Fruit fly (Drosophila melanogaster) whole organism, adult: Measurements from ENCODE around the gene Mnn1.

Experiments used
- CG12768 ChIP-seq: fragments of 200-800 bp; sonication (Bioruptor generic); optimal IDR thresholded peaks from 2 replicates; lab custom pipeline; 2017; ENCODE audit warnings: missing biosample characterization, missing genetic modification characterization, mild to moderate bottlenecking, moderate library complexity, missing genetic modification reagents
- CG14711 ChIP-seq: fragments of 200-800 bp; sonication (Bioruptor generic); optimal IDR thresholded peaks from 2 replicates; lab custom pipeline; 2018; ENCODE audit warnings: missing biosample characterization, mild to moderate bottlenecking, missing genetic modification characterization, moderate library complexity
- CG7101 ChIP-seq: fragments of 200-800 bp; sonication (Bioruptor generic); optimal IDR thresholded peaks from 2 replicates; lab custom pipeline; 2018; ENCODE audit warnings: missing biosample characterization, mild to moderate bottlenecking, missing genetic modification characterization, moderate library complexity
- Mnt ChIP-seq: fragments of 200-800 bp; sonication (Bioruptor generic); optimal IDR thresholded peaks from 2 replicates; lab custom pipeline; 2016; ENCODE audit warnings: missing biosample characterization, mild to moderate bottlenecking, missing genetic modification characterization
- kay ChIP-seq: fragments of 200-800 bp; sonication (Bioruptor generic); peaks from one replicate; lab custom pipeline; 2016; ENCODE audit warnings: missing biosample characterization, missing genetic modification characterization, borderline replicate concordance
- pad ChIP-seq: fragments of 200-800 bp; sonication (Bioruptor generic); optimal IDR thresholded peaks from 3 replicates; lab custom pipeline; 2017; ENCODE audit warnings: missing biosample characterization, missing genetic modification characterization, mild to moderate bottlenecking, moderate library complexity, missing genetic modification reagents
- toe ChIP-seq: fragments of 200-800 bp; sonication (Bioruptor generic); optimal IDR thresholded peaks from 2 replicates; lab custom pipeline; 2016; ENCODE audit warnings: missing biosample characterization, missing genetic modification characterization

DNA sequence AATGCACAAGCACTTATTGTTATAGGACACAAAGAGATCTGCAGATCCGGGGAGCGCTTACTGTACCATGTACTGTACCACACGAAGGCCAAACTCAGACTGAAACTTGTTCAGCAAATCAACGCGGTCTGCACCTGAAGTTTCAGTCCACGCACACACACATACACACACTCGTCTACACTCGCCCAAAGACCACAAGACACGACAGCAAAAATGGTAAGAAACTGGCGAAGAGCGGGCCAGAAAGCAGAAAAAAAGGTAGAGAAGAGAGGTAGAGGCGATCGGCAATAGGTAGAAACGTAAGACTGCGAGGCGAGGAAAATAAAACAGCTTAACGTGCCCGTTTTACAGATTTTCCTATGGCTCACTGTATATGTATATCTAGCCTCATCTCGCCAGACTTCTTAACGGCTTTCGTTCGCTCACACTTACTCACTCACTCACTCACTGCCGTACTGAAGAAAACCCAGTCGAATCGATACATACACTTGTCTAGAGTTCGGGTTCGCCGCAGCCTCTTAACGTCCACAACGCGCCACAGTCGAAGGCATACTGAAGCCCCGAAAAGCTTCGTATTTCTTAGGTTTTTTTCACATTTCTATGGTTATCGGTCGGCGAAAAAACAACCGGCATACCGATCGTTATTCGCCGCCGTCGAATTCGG, 46.2 kb upstream of the Mnn1 start, which contains the start of gene uif:
- no peak for TF ChIP-seq pad (GFP tag; lab: Kevin White, UChicago)
- no peak for TF ChIP-seq toe (GFP tag; lab: Kevin White, UChicago)
- no peak for TF ChIP-seq Mnt (GFP tag; lab: Kevin White, UChicago)
- no peak for TF ChIP-seq kay (GFP tag; lab: Kevin White, UChicago)
- TF ChIP-seq CG7101: no peak
- TF ChIP-seq CG12768: no peak
- TF ChIP-seq CG14711 (tag; lab: Kevin White, UChicago): no peak
